Fruit fly (Drosophila melanogaster) whole organism, prepupa: ENCODE results near the gene fru.

Experiments
- Blimp-1 ChIP-seq: fragments of 200-800 bp; sonication (Bioruptor generic); optimal IDR thresholded peaks from 3 replicates; lab custom pipeline; 2017; ENCODE audit warnings: missing biosample characterization, missing genetic modification characterization, mild to moderate bottlenecking, moderate library complexity, missing genetic modification reagents
- CG10631 ChIP-seq: fragments of 200-800 bp; sonication (Bioruptor generic); optimal IDR thresholded peaks from 2 replicates; lab custom pipeline; 2016; ENCODE audit warnings: missing biosample characterization, missing genetic modification characterization
- CG10669 ChIP-seq: fragments of 200-800 bp; sonication (Bioruptor generic); optimal IDR thresholded peaks from 3 replicates; lab custom pipeline; 2018; ENCODE audit warnings: missing biosample characterization, mild to moderate bottlenecking, missing genetic modification characterization, moderate library complexity
- CG11294 ChIP-seq: fragments of 200-800 bp; sonication (Bioruptor generic); IDR thresholded peaks from 2 replicates; pipeline ENCODE4 v1.3.6; 2022; ENCODE audit warnings: missing biosample characterization, missing genetic modification characterization
- CG11762 ChIP-seq: fragments of 200-800 bp; sonication (Bioruptor generic); optimal IDR thresholded peaks from 3 replicates; lab custom pipeline; 2016; ENCODE audit warnings: missing biosample characterization, missing genetic modification characterization; ENCODE audit not compliant: insufficient read depth
- CG11902 ChIP-seq: fragments of 200-800 bp; sonication (Bioruptor generic); optimal IDR thresholded peaks from 3 replicates; lab custom pipeline; 2016; ENCODE audit warnings: missing biosample characterization, missing genetic modification characterization
- CG15336 ChIP-seq: fragments of 200-800 bp; sonication (Bioruptor generic); IDR thresholded peaks from 2 replicates; pipeline ENCODE4 v1.3.6; 2022; ENCODE audit warnings: missing biosample characterization, missing genetic modification characterization
- CG1621 ChIP-seq: fragments of 200-800 bp; sonication (Bioruptor generic); optimal IDR thresholded peaks from 3 replicates; lab custom pipeline; 2018; ENCODE audit warnings: missing biosample characterization, mild to moderate bottlenecking, missing genetic modification characterization
- CG3032 ChIP-seq: fragments of 200-800 bp; optimal IDR thresholded peaks from 2 replicates; lab custom pipeline; 2019; ENCODE audit warnings: missing biosample characterization, mild to moderate bottlenecking, missing genetic modification characterization, moderate library complexity
- CG31627 ChIP-seq: fragments of 200-800 bp; sonication (Bioruptor generic); optimal IDR thresholded peaks from 3 replicates; lab custom pipeline; 2016; ENCODE audit warnings: missing biosample characterization, missing genetic modification characterization
- CG32006 ChIP-seq: fragments of 200-800 bp; sonication (Bioruptor generic); optimal IDR thresholded peaks from 3 replicates; lab custom pipeline; 2017; ENCODE audit warnings: missing biosample characterization, mild to moderate bottlenecking, missing genetic modification characterization
- CG34406 ChIP-seq: fragments of 200-800 bp; sonication (Bioruptor generic); optimal IDR thresholded peaks from 3 replicates; lab custom pipeline; 2016; ENCODE audit warnings: missing biosample characterization, missing genetic modification characterization
- CG3919 ChIP-seq: fragments of 200-800 bp; sonication (Bioruptor generic); optimal IDR thresholded peaks from 3 replicates; lab custom pipeline; 2016; ENCODE audit warnings: missing biosample characterization, missing genetic modification characterization
- CG4318 ChIP-seq: fragments of 200-800 bp; sonication (Bioruptor generic); optimal IDR thresholded peaks from 3 replicates; lab custom pipeline; 2017; ENCODE audit warnings: missing biosample characterization, mild to moderate bottlenecking, missing genetic modification characterization
- CG6276 ChIP-seq: fragments of 200-800 bp; sonication (Bioruptor generic); optimal IDR thresholded peaks from 2 replicates; lab custom pipeline; 2017; ENCODE audit warnings: missing biosample characterization, mild to moderate bottlenecking, missing genetic modification characterization
- CG6792 ChIP-seq: fragments of 200-800 bp; sonication (Bioruptor generic); optimal IDR thresholded peaks from 3 replicates; lab custom pipeline; 2016; ENCODE audit warnings: missing biosample characterization, missing genetic modification characterization
- CG6808 ChIP-seq: fragments of 200-800 bp; sonication (Bioruptor generic); optimal IDR thresholded peaks from 3 replicates; lab custom pipeline; 2017; ENCODE audit warnings: missing biosample characterization, missing genetic modification characterization, mild to moderate bottlenecking, moderate library complexity, missing genetic modification reagents
- CG6854 ChIP-seq: fragments of 200-800 bp; sonication (Bioruptor generic); optimal IDR thresholded peaks from 2 replicates; lab custom pipeline; 2017; ENCODE audit warnings: missing biosample characterization, mild to moderate bottlenecking, missing genetic modification characterization
- CG8119 ChIP-seq: fragments of 200-800 bp; sonication (Bioruptor generic); IDR thresholded peaks from 3 replicates; pipeline ENCODE4 v1.3.6; 2022; ENCODE audit warnings: missing biosample characterization, missing genetic modification characterization
- CG8319 ChIP-seq: fragments of 200-800 bp; sonication (Bioruptor generic); optimal IDR thresholded peaks from 3 replicates; lab custom pipeline; 2016; ENCODE audit warnings: missing biosample characterization, missing genetic modification characterization
- Eip78C ChIP-seq: fragments of 200-800 bp; sonication (Bioruptor generic); peaks from one replicate; lab custom pipeline; 2016; ENCODE audit warnings: missing biosample characterization, missing genetic modification characterization
- Ets21C ChIP-seq: fragments of 200-800 bp; sonication (Bioruptor generic); optimal IDR thresholded peaks from 3 replicates; lab custom pipeline; 2016; ENCODE audit warnings: missing biosample characterization, missing genetic modification characterization
- Hr39 ChIP-seq: fragments of 200-800 bp; sonication (Bioruptor generic); optimal IDR thresholded peaks from 2 replicates; lab custom pipeline; 2016; ENCODE audit warnings: missing biosample characterization, missing genetic modification characterization
- Hr4 ChIP-seq: fragments of 200-800 bp; sonication (Bioruptor generic); optimal IDR thresholded peaks from 3 replicates; lab custom pipeline; 2016; ENCODE audit warnings: missing biosample characterization, missing genetic modification characterization
- OdsH ChIP-seq: fragments of 200-800 bp; sonication (Bioruptor generic); optimal IDR thresholded peaks from 3 replicates; lab custom pipeline; 2016; ENCODE audit warnings: missing biosample characterization, missing genetic modification characterization
- Smox ChIP-seq: fragments of 200-800 bp; sonication (Bioruptor generic); optimal IDR thresholded peaks from 3 replicates; lab custom pipeline; 2016; ENCODE audit warnings: missing biosample characterization, missing genetic modification characterization
- Sox102F ChIP-seq: fragments of 200-800 bp; sonication (Bioruptor generic); optimal IDR thresholded peaks from 2 replicates; lab custom pipeline; 2016; ENCODE audit warnings: missing biosample characterization, mild to moderate bottlenecking, missing genetic modification characterization
- Sox14 ChIP-seq: fragments of 200-800 bp; sonication (Bioruptor generic); optimal IDR thresholded peaks from 3 replicates; lab custom pipeline; 2016; ENCODE audit warnings: missing biosample characterization, missing genetic modification characterization
- Sox15 ChIP-seq: fragments of 200-800 bp; sonication (Bioruptor generic); optimal IDR thresholded peaks from 3 replicates; lab custom pipeline; 2016; ENCODE audit warnings: missing biosample characterization, missing genetic modification characterization
- acj6 ChIP-seq: fragments of 200-800 bp; sonication (Bioruptor generic); optimal IDR thresholded peaks from 3 replicates; lab custom pipeline; 2016; ENCODE audit warnings: missing biosample characterization, missing genetic modification characterization
- dsx ChIP-seq: fragments of 200-800 bp; optimal IDR thresholded peaks from 3 replicates; lab custom pipeline; 2019; ENCODE audit warnings: missing biosample characterization, mild to moderate bottlenecking, missing genetic modification characterization, moderate library complexity; ENCODE audit not compliant: poor library complexity, severe bottlenecking
- esn ChIP-seq: fragments of 200-800 bp; sonication (Bioruptor generic); optimal IDR thresholded peaks from 2 replicates; lab custom pipeline; 2016; ENCODE audit warnings: missing biosample characterization, mild to moderate bottlenecking, missing genetic modification characterization, moderate library complexity
- fd59A ChIP-seq: fragments of 200-800 bp; sonication (Bioruptor generic); optimal IDR thresholded peaks from 2 replicates; lab custom pipeline; 2017; ENCODE audit warnings: missing biosample characterization, mild to moderate bottlenecking, missing genetic modification characterization, missing genetic modification reagents
- fd85E ChIP-seq: fragments of 200-800 bp; sonication (Bioruptor generic); optimal IDR thresholded peaks from 3 replicates; lab custom pipeline; 2016; ENCODE audit warnings: missing biosample characterization, missing genetic modification characterization
- fkh ChIP-seq: fragments of 200-800 bp; sonication (Bioruptor generic); optimal IDR thresholded peaks from 3 replicates; lab custom pipeline; 2017; ENCODE audit warnings: missing biosample characterization, mild to moderate bottlenecking, missing genetic modification characterization, moderate library complexity
- lz ChIP-seq: fragments of 200-800 bp; sonication (Bioruptor generic); optimal IDR thresholded peaks from 3 replicates; lab custom pipeline; 2016; ENCODE audit warnings: missing biosample characterization, missing genetic modification characterization
- net ChIP-seq: fragments of 200-800 bp; sonication (Bioruptor generic); optimal IDR thresholded peaks from 3 replicates; lab custom pipeline; 2016; ENCODE audit warnings: missing biosample characterization, missing genetic modification characterization
- pdm3 ChIP-seq: fragments of 200-800 bp; sonication (Bioruptor generic); optimal IDR thresholded peaks from 3 replicates; lab custom pipeline; 2016; ENCODE audit warnings: missing biosample characterization, missing genetic modification characterization
- salr ChIP-seq, 2 experiments: fragments of 200-800 bp; sonication (Bioruptor generic); optimal IDR thresholded peaks; 3 replicates each; lab custom pipeline; 2016 to 2018; ENCODE audit warnings: missing biosample characterization in 2 of 2, missing genetic modification characterization in 2 of 2, mild to moderate bottlenecking in 1 of 2
- spab ChIP-seq: fragments of 200-800 bp; sonication (Bioruptor generic); optimal IDR thresholded peaks from 2 replicates; lab custom pipeline; 2017; ENCODE audit warnings: missing biosample characterization, mild to moderate bottlenecking, missing genetic modification characterization, missing genetic modification reagents
- ss ChIP-seq, 2 experiments: fragments of 200-800 bp; sonication (Bioruptor generic); optimal IDR thresholded peaks; 2 replicates in 1 of 2; 3 replicates in 1 of 2; lab custom pipeline; 2017 to 2018; ENCODE audit warnings: mild to moderate bottlenecking in 2 of 2, missing biosample characterization in 2 of 2, missing genetic modification characterization in 2 of 2, moderate library complexity in 1 of 2
- svp ChIP-seq: fragments of 200-800 bp; sonication (Bioruptor generic); peaks from one replicate; lab custom pipeline; 2016; ENCODE audit warnings: missing biosample characterization, missing genetic modification characterization
- topi ChIP-seq: fragments of 200-800 bp; sonication (Bioruptor generic); optimal IDR thresholded peaks from 3 replicates; lab custom pipeline; 2016; ENCODE audit warnings: missing biosample characterization, missing genetic modification characterization
- vri ChIP-seq: fragments of 200-800 bp; sonication (Bioruptor generic); optimal IDR thresholded peaks from 3 replicates; lab custom pipeline; 2016; ENCODE audit warnings: missing biosample characterization, mild to moderate bottlenecking, missing genetic modification characterization

The fru gene

dm6 chr3R:18480714-18481418 is 64.5 kb downstream of the fru start (continued):
- TF ChIP-seq Hr4 (peak; percentile 75), topi (GFP tag; lab: Kevin White, UChicago) (peak; percentile 22), CG6854 (GFP tag; lab: Kevin White, UChicago) (no peak), CG6792 (GFP tag; lab: Kevin White, UChicago) (peak; percentile 14), Ets21C (no peak), Eip78C (GFP tag; lab: Kevin White, UChicago) (peak; percentile 85), CG6276 (GFP tag; lab: Kevin White, UChicago) (peak; percentile 69), fkh (no peak), acj6 (GFP tag; lab: Kevin White, UChicago) (peak; percentile 63), CG32006 (GFP tag; lab: Kevin White, UChicago) (peak; percentile 91), CG11294 (GFP tag; lab: Robert Waterston, UW) (peak; percentile 82), CG11902 (no peak), Smox (GFP tag; lab: Kevin White, UChicago) (peak; percentile 31), fd85E (no peak), CG31627 (GFP tag; lab: Kevin White, UChicago) (peak; percentile 58), CG6808 (GFP tag; lab: Kevin White, UChicago) (no peak), Hr39 (GFP tag; lab: Kevin White, UChicago) (peak; percentile 36), CG4318 (peak; percentile 83), CG1621 (tag; lab: Kevin White, UChicago) (no peak), fd59A (GFP tag; lab: Kevin White, UChicago) (no peak), net (peak; percentile 66), CG8319 (no peak), CG3919 (peak; percentile 68)

- TF ChIP-seq CG3032 (tag; lab: Kevin White, UChicago) (no peak), Blimp-1 (GFP tag; lab: Kevin White, UChicago) (no peak), Sox102F (no peak), CG1621 (tag; lab: Kevin White, UChicago) (no peak), svp (no peak)
Observed at dm6 chr3R:18473900-18474299, 71.5 kb downstream of the fru start.

- TF ChIP-seq pdm3 (no peak), CG11762 (GFP tag; lab: Kevin White, UChicago) (peak; percentile 38), Blimp-1 (GFP tag; lab: Kevin White, UChicago) (no peak), CG8119 (GFP tag; lab: Robert Waterston, UW) (peak; percentile 73), CG15336 (peak; percentile 74), CG1621 (tag; lab: Kevin White, UChicago) (peak; percentile 40), CG8319 (peak; percentile 11), CG3919 (peak; percentile 65), CG34406 (GFP tag; lab: Kevin White, UChicago) (peak; percentile 41), CG10669 (GFP tag; lab: Kevin White, UChicago) (peak; percentile 55), CG11902 (no peak), spab (GFP tag; lab: Kevin White, UChicago) (peak; percentile 66), lz (GFP tag; lab: Kevin White, UChicago) (no peak), svp (no peak), salr (GFP tag; optimal IDR thresholded peaks at IDR 0.05; lab: Kevin White, UChicago) (no peak), acj6 (GFP tag; lab: Kevin White, UChicago) (peak; percentile 33), CG11294 (GFP tag; lab: Robert Waterston, UW) (no peak), OdsH (GFP tag; lab: Kevin White, UChicago) (peak; percentile 10), Sox14 (GFP tag; lab: Kevin White, UChicago) (no peak), CG10631 (peak; percentile 73), CG4318 (peak; percentile 3), CG3032 (tag; lab: Kevin White, UChicago) (peak; percentile 76), CG6808 (GFP tag; lab: Kevin White, UChicago) (peak; percentile 54), topi (GFP tag; lab: Kevin White, UChicago) (peak; percentile 16), esn (GFP tag; lab: Kevin White, UChicago) (no peak), Eip78C (GFP tag; lab: Kevin White, UChicago) (peak; percentile 86), vri (GFP tag; lab: Kevin White, UChicago) (no peak), Sox15 (GFP tag; lab: Kevin White, UChicago) (no peak), fd85E (no peak), dsx (peak; percentile 61), ss (GFP tag; optimal IDR thresholded peaks at IDR 0.05; lab: Kevin White, UChicago) (peak; percentile 45 to 62), CG6276 (GFP tag; lab: Kevin White, UChicago) (peak; percentile 39), CG6792 (GFP tag; lab: Kevin White, UChicago) (peak; percentile 35), Ets21C (no peak), Hr39 (GFP tag; lab: Kevin White, UChicago) (no peak)
Observed at dm6 chr3R:18469461-18469860, 75.9 kb downstream of the fru start.
